Fruit fly (Drosophila melanogaster) whole organism: ENCODE measurements around the gene wgn.

Experiments
- CG8478 ChIP-seq: fragments of >200 bp; optimal IDR thresholded peaks from 2 replicates; lab custom pipeline; 2018; ENCODE audit warnings: inconsistent platforms
- Dll ChIP-seq: fragments of >200 bp; optimal IDR thresholded peaks from 2 replicates; lab custom pipeline; 2017
- EcR ChIP-seq, 2 experiments: fragments of >200 bp; optimal IDR thresholded peaks; 2 replicates each; lab custom pipeline; 2017; ENCODE audit warnings: missing biosample characterization in 2 of 2, missing genetic modification characterization in 2 of 2, missing genetic modification reagents in 2 of 2
- pan ChIP-seq: fragments of >200 bp; optimal IDR thresholded peaks from 2 replicates; lab custom pipeline; 2017
- psq ChIP-seq: fragments of >200 bp; optimal IDR thresholded peaks from 2 replicates; lab custom pipeline; 2017
- usp ChIP-seq: fragments of >200 bp; optimal IDR thresholded peaks from 2 replicates; lab custom pipeline; 2017; ENCODE audit warnings: missing biosample characterization, missing genetic modification characterization, mixed read lengths

Gene wgn

dm6 chrX:18643057-18643656, 8.4 kb upstream of the wgn start:
- no peak for TF ChIP-seq usp (GFP tag; lab: Kevin White, UChicago)
- TF ChIP-seq pan (lab: Kevin White, UChicago): no peak
- TF ChIP-seq Dll (lab: Kevin White, UChicago): no peak
- TF ChIP-seq EcR (GFP tag; optimal IDR thresholded peaks at IDR 0.05; lab: Kevin White, UChicago): no peak
- TF ChIP-seq psq (lab: Kevin White, UChicago): no peak
- TF ChIP-seq CG8478: no peak

DNA sequence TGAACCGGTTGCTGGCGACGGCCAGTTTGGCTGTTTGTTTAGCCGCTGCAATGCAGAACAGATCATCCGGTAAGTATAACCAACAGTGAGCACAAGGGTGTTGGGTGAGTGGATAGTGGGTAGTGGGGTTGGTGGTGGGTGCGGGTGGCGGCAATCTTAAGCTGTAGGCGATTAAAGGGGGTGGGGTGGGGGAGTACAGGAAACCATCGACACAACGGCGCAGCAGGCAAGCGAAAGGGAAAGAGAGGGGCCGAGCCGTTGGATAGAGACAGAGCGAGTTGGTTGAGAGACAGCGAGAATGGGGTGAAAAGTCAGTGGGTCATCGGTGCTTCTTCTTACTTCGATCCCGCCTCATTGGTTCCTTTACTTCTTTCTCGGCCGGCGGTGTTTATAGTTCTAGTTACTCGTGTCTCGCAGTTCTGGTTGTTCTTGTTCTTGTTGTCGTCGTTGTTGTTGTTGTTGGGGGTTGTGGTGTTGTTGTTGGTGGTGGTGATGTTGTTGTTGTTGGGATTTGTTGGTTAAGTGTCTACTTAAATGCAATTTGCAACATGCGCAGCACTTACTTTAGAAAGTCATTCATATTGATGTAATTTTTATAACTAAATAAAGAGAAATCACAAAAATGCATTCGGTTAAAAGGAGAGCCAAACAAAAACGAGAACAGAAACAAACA, 1.7 kb upstream of the wgn start:
- TF ChIP-seq usp (GFP tag; lab: Kevin White, UChicago) (no peak), EcR (GFP tag; optimal IDR thresholded peaks at IDR 0.05; lab: Kevin White, UChicago) (no peak), pan (lab: Kevin White, UChicago) (no peak), CG8478 (no peak), psq (lab: Kevin White, UChicago) (no peak), Dll (lab: Kevin White, UChicago) (no peak)

DNA sequence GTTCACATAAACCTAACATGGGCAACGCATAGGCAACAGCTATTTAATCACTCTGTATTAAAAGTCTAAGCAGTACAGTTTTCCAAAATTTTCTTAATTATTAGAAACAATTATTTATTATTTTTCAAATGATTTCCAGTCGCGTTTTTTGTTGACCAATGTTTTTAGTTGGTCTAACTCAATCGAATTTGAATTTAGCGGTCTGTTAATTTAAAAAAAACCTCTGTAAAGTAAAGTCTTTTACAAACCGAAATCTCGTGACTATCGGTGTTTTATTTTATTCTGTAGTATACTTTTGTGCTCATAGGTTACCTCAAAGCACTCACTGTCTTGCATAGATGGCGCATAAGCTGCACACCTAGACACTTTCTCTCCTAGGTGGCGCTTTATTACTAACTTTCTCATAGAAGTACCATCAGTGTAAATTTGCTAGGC, 427 bp upstream of the wgn start:
- TF ChIP-seq pan (lab: Kevin White, UChicago) (no peak), Dll (lab: Kevin White, UChicago) (no peak), EcR (GFP tag; optimal IDR thresholded peaks at IDR 0.05; lab: Kevin White, UChicago) (no peak), psq (lab: Kevin White, UChicago) (no peak), CG8478 (no peak), usp (GFP tag; lab: Kevin White, UChicago) (no peak)

DNA sequence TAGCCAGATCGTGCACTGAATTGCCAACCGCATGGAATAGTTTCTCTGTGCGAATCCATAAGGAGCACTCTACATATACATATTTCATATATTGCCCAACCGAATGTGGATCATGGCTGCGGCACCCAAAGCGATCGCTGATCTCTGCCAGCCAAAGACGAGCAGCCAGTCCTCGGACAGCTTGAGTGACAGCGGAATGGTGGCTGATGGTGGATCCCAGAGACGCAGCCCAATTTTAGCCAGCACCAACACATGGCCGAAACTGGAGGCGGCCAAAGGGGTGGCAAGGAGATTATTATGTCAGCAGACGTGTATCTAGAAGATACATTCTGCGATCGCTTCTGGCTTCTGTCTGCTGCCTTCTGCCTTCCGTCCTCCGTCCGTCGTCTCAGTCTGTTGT, 3.7 kb downstream of the wgn start:
- no peak for TF ChIP-seq usp (GFP tag; lab: Kevin White, UChicago)
- TF ChIP-seq psq (lab: Kevin White, UChicago): no peak
- no peak for TF ChIP-seq Dll (lab: Kevin White, UChicago)
- TF ChIP-seq pan (lab: Kevin White, UChicago): no peak
- no peak for TF ChIP-seq CG8478
- TF ChIP-seq EcR (GFP tag; optimal IDR thresholded peaks at IDR 0.05; lab: Kevin White, UChicago): no peak

DNA sequence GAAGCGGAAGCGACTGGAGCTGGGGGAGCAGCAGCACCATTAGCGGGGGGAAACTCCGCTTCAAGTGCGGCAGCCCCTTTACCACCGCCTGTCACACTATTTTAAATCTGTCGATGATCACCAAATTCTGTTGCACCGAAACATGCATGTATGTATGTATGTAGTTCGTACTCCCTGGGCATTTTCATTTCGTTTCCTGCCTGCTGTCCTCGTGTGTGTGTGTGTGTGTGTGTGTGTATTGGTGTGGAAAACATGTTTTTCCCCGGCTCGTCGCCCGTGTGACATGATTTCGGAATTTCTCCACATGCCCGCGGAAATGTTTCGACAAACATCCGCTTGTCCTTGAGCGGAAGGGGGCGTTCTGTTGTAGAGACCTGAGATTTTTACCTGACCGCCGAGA, 7.7 kb downstream of the wgn start:
- no peak for TF ChIP-seq usp (GFP tag; lab: Kevin White, UChicago)
- TF ChIP-seq pan (lab: Kevin White, UChicago): no peak
- no peak for TF ChIP-seq CG8478
- no peak for TF ChIP-seq EcR (GFP tag; optimal IDR thresholded peaks at IDR 0.05; lab: Kevin White, UChicago)
- no peak for TF ChIP-seq psq (lab: Kevin White, UChicago)
- no peak for TF ChIP-seq Dll (lab: Kevin White, UChicago)

DNA sequence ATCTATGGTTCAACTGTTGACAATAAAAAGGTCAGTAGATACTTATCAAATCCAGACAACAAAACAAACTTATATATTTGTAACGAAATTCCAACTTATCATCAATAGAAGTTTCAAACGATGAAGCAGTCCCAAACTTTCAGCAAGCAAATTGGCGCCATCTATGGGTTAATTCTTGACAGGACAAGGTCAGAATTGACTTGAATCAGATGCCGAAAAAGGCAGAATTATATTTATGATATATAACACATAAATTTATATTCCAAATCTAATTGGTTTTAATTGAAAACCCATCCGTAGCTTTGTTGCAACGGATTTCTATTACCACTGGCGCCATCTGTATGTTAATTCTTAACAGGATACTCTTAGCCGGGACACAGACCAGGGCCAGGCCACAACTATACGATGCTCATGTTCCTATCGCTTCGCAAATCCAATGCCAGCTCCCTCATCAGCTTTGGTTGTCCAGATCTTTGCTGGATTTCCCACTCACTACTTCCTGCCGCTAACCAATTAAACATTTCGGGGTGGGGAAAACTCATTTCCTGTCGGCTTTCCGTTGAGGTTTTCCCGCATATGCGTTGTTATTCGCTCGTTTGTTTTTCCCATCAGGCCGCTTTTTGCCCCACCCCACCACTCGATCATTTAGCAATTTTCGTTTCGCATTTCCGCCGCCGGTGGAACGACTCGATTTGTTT, 12.9 kb downstream of the wgn start:
- TF ChIP-seq usp (GFP tag; lab: Kevin White, UChicago) (no peak), Dll (lab: Kevin White, UChicago) (no peak), CG8478 (no peak)

- no peak for TF ChIP-seq pan (lab: Kevin White, UChicago)
- no peak for TF ChIP-seq Dll (lab: Kevin White, UChicago)
- no peak for TF ChIP-seq EcR (GFP tag; optimal IDR thresholded peaks at IDR 0.05; lab: Kevin White, UChicago)
- no peak for TF ChIP-seq CG8478
- no peak for TF ChIP-seq usp (GFP tag; lab: Kevin White, UChicago)
Measured at dm6 chrX:18618122-18618521, 16.6 kb downstream of the wgn start.

- no peak for TF ChIP-seq psq (lab: Kevin White, UChicago)
- TF ChIP-seq Dll (lab: Kevin White, UChicago): no peak
Measured at dm6 chrX:18617489-18617888, 17.2 kb downstream of the wgn start, which contains the start of gene CG15040. Gene CG15040, minus strand, starts transcription at chrX:18617589.

dm6 chrX:18613434-18613833, 21.3 kb downstream of the wgn start:
- TF ChIP-seq pan (lab: Kevin White, UChicago) (no peak), CG8478 (no peak), usp (GFP tag; lab: Kevin White, UChicago) (no peak), EcR (GFP tag; optimal IDR thresholded peaks at IDR 0.05; lab: Kevin White, UChicago) (no peak), psq (lab: Kevin White, UChicago) (no peak), Dll (lab: Kevin White, UChicago) (no peak)

DNA sequence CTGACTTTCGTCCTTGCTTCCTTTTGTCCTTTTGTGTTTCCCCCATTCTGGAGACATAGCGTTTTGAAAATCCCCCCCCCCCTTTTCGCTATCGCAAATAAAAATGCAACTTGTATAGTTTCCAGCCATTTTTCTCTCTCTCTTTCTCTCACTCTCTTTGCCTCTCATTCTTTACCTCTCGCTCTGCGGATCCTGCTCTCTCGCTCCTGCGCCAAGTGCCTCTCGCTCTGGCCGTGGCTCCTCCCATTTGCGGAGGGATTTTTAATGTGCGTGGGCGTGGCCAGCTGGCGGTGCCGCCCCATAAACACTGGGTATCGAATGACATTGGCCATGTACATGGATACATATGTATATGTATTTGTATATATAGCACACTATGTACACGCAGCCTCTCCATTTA, 47.4 kb downstream of the wgn start:
- TF ChIP-seq psq (lab: Kevin White, UChicago) (no peak), Dll (lab: Kevin White, UChicago) (no peak), usp (GFP tag; lab: Kevin White, UChicago) (no peak)

- TF ChIP-seq pan (lab: Kevin White, UChicago): no peak
- TF ChIP-seq usp (GFP tag; lab: Kevin White, UChicago): no peak
Measured at dm6 chrX:18575151-18575550, 59.6 kb downstream of the wgn start.
